Fruit fly (Drosophila melanogaster) whole organism, wandering third instar larva: ENCODE results near the gene Ir75d.

Source experiments
- Abd-B ChIP-seq: fragments of >200 bp; optimal IDR thresholded peaks from 2 replicates; lab custom pipeline; 2017; ENCODE audit warnings: missing biosample characterization, missing genetic modification characterization
- CG32264 ChIP-seq: fragments of 200-800 bp; sonication (Bioruptor generic); optimal IDR thresholded peaks from 2 replicates; lab custom pipeline; 2016; ENCODE audit warnings: missing biosample characterization, missing genetic modification characterization
- CG9705 ChIP-seq: fragments of 200-800 bp; sonication (Bioruptor generic); optimal IDR thresholded peaks from 2 replicates; lab custom pipeline; 2018; ENCODE audit warnings: missing biosample characterization, mild to moderate bottlenecking, missing genetic modification characterization
- CrebA ChIP-seq: fragments of 200-800 bp; sonication (Bioruptor generic); optimal IDR thresholded peaks from 2 replicates; lab custom pipeline; 2016; ENCODE audit warnings: missing biosample characterization, mild to moderate bottlenecking, missing genetic modification characterization, borderline replicate concordance
- Dfd ChIP-seq: fragments of >200 bp; optimal IDR thresholded peaks from 2 replicates; lab custom pipeline; 2017; ENCODE audit warnings: missing biosample characterization, missing genetic modification characterization
- Dif ChIP-seq: fragments of 200-275, 200-300 bp; sonication (Bioruptor generic); optimal IDR thresholded peaks from 2 replicates; lab custom pipeline; 2018; ENCODE audit warnings: missing biosample characterization, missing genetic modification characterization; ENCODE audit not compliant: partially characterized antibody
- GATAd ChIP-seq: sonication (Bioruptor generic); optimal IDR thresholded peaks from 2 replicates; lab custom pipeline; 2016; ENCODE audit warnings: missing biosample characterization, missing genetic modification characterization
- HLH106 ChIP-seq: fragments of 200-800 bp; optimal IDR thresholded peaks from 3 replicates; lab custom pipeline; 2019; ENCODE audit warnings: missing biosample characterization, mild to moderate bottlenecking, missing genetic modification characterization, moderate library complexity
- Hnf4 ChIP-seq: fragments of 200-800 bp; sonication (Bioruptor generic); optimal IDR thresholded peaks from 2 replicates; lab custom pipeline; 2016; ENCODE audit warnings: missing biosample characterization, mild to moderate bottlenecking, missing genetic modification characterization
- Hr78 ChIP-seq: fragments of >200 bp; optimal IDR thresholded peaks from 2 replicates; lab custom pipeline; 2017; ENCODE audit warnings: missing biosample characterization, missing genetic modification characterization
- Hr83 ChIP-seq: fragments of 200-300 bp; sonication (Bioruptor generic); optimal IDR thresholded peaks from 2 replicates; lab custom pipeline; 2016; ENCODE audit warnings: missing biosample characterization, mild to moderate bottlenecking, missing genetic modification characterization, moderate library complexity; ENCODE audit not compliant: poor library complexity, severe bottlenecking
- Jra ChIP-seq: sonication (Bioruptor generic); optimal IDR thresholded peaks from 2 replicates; lab custom pipeline; 2016; ENCODE audit warnings: missing biosample characterization, missing genetic modification characterization
- Mio ChIP-seq: sonication (Bioruptor generic); optimal IDR thresholded peaks from 2 replicates; lab custom pipeline; 2016; ENCODE audit warnings: missing biosample characterization, missing genetic modification characterization
- Myc ChIP-seq: fragments of >200 bp; optimal IDR thresholded peaks from 2 replicates; lab custom pipeline; 2017
- N ChIP-seq: fragments of >200 bp; optimal IDR thresholded peaks from 2 replicates; lab custom pipeline; 2018; ENCODE audit warnings: missing biosample characterization, missing external identifiers, missing genetic modification characterization
- OdsH ChIP-seq: fragments of 200-800 bp; sonication (Bioruptor generic); optimal IDR thresholded peaks from 2 replicates; lab custom pipeline; 2016; ENCODE audit warnings: missing biosample characterization, mild to moderate bottlenecking, missing genetic modification characterization
- Rel ChIP-seq, 2 experiments: fragments of 200-800 bp; sonication (Bioruptor generic) in 1 of 2; optimal IDR thresholded peaks; 2 replicates in 1 of 2; 3 replicates in 1 of 2; lab custom pipeline; 2016 to 2019; ENCODE audit warnings: mild to moderate bottlenecking in 2 of 2, missing biosample characterization in 2 of 2, missing genetic modification characterization in 2 of 2, moderate library complexity in 1 of 2
- Sp1 ChIP-seq: fragments of 200-800 bp; sonication (Bioruptor generic); optimal IDR thresholded peaks from 3 replicates; lab custom pipeline; 2019; ENCODE audit warnings: missing biosample characterization, mild to moderate bottlenecking, missing genetic modification characterization, moderate library complexity
- Vsx2 ChIP-seq: fragments of 200-300, 225-300 bp; sonication (Bioruptor generic); optimal IDR thresholded peaks from 2 replicates; lab custom pipeline; 2018; ENCODE audit warnings: missing biosample characterization, missing genetic modification characterization; ENCODE audit not compliant: partially characterized antibody
- br ChIP-seq: fragments of 200-800 bp; sonication (Bioruptor generic); optimal IDR thresholded peaks from 2 replicates; lab custom pipeline; 2016; ENCODE audit warnings: missing biosample characterization, missing genetic modification characterization
- brk ChIP-seq: fragments of 200-800 bp; sonication (Bioruptor generic); optimal IDR thresholded peaks from 2 replicates; lab custom pipeline; 2016; ENCODE audit warnings: missing biosample characterization, mild to moderate bottlenecking, missing genetic modification characterization
- dl ChIP-seq, 2 experiments: fragments of 175-275, 200-275 bp in 1 of 2; fragments of 200-275 bp in 1 of 2; sonication (Bioruptor generic); optimal IDR thresholded peaks; lab custom pipeline; 2018; ENCODE audit warnings: mild to moderate bottlenecking in 2 of 2, missing biosample characterization in 2 of 2, missing genetic modification characterization in 2 of 2, moderate library complexity in 2 of 2; ENCODE audit not compliant: partially characterized antibody in 2 of 2, insufficient read depth in 1 of 2
- dmrt93B ChIP-seq: fragments of 200-800 bp; sonication (Bioruptor generic); optimal IDR thresholded peaks from 2 replicates; lab custom pipeline; 2018; ENCODE audit warnings: missing biosample characterization, mild to moderate bottlenecking, missing genetic modification characterization
- dsf ChIP-seq: sonication (Bioruptor generic); optimal IDR thresholded peaks from 2 replicates; lab custom pipeline; 2016; ENCODE audit warnings: missing biosample characterization, missing genetic modification characterization, borderline replicate concordance
- ey ChIP-seq: fragments of 200-800 bp; sonication (Bioruptor generic); optimal IDR thresholded peaks from 2 replicates; lab custom pipeline; 2016; ENCODE audit warnings: missing biosample characterization, missing genetic modification characterization
- foxo ChIP-seq, 2 experiments: fragments of 200-800 bp; sonication (Bioruptor generic); optimal IDR thresholded peaks; 2 replicates in 1 of 2; 3 replicates in 1 of 2; lab custom pipeline; 2016 to 2017; ENCODE audit warnings: missing biosample characterization in 2 of 2, missing genetic modification characterization in 2 of 2
- fru ChIP-seq: fragments of 200-800 bp; sonication (Bioruptor generic); optimal IDR thresholded peaks from 3 replicates; lab custom pipeline; 2016; ENCODE audit warnings: missing biosample characterization, mild to moderate bottlenecking, missing genetic modification characterization
- h ChIP-seq: fragments of 200-800 bp; sonication (Bioruptor generic); optimal IDR thresholded peaks from 3 replicates; lab custom pipeline; 2016; ENCODE audit warnings: missing biosample characterization, mild to moderate bottlenecking, missing genetic modification characterization
- jim ChIP-seq: fragments of 175-275, 200-325 bp; sonication (Bioruptor generic); optimal IDR thresholded peaks from 2 replicates; lab custom pipeline; 2016; ENCODE audit warnings: missing biosample characterization, mild to moderate bottlenecking, missing genetic modification characterization
- lola ChIP-seq: fragments of >200 bp; optimal IDR thresholded peaks from 2 replicates; lab custom pipeline; 2017; ENCODE audit warnings: missing biosample characterization, missing genetic modification characterization
- pan ChIP-seq: fragments of >200 bp; optimal IDR thresholded peaks from 2 replicates; lab custom pipeline; 2017
- psq ChIP-seq: fragments of 200-800 bp; sonication (Bioruptor generic); optimal IDR thresholded peaks from 3 replicates; lab custom pipeline; 2017; ENCODE audit warnings: missing biosample characterization, mild to moderate bottlenecking, missing genetic modification characterization, moderate library complexity
- rgr ChIP-seq: fragments of 200-800 bp; sonication (Bioruptor generic); optimal IDR thresholded peaks from 3 replicates; lab custom pipeline; 2016; ENCODE audit warnings: missing biosample characterization, mild to moderate bottlenecking, missing genetic modification characterization
- sage ChIP-seq: fragments of 200-800 bp; sonication (Bioruptor generic); optimal IDR thresholded peaks from 2 replicates; lab custom pipeline; 2016; ENCODE audit warnings: missing biosample characterization, mild to moderate bottlenecking, missing genetic modification characterization
- sv ChIP-seq: fragments of 200-800 bp; sonication (Bioruptor generic); optimal IDR thresholded peaks from 3 replicates; lab custom pipeline; 2016; ENCODE audit warnings: missing biosample characterization, missing genetic modification characterization
- tai ChIP-seq: sonication (Bioruptor generic); optimal IDR thresholded peaks from 2 replicates; lab custom pipeline; 2016; ENCODE audit warnings: missing biosample characterization, missing genetic modification characterization
- usp ChIP-seq: fragments of >200 bp; optimal IDR thresholded peaks from 2 replicates; lab custom pipeline; 2017; ENCODE audit warnings: missing biosample characterization, missing genetic modification characterization
- woc ChIP-seq: sonication (Bioruptor generic); optimal IDR thresholded peaks from 2 replicates; lab custom pipeline; 2016; ENCODE audit warnings: missing biosample characterization, mild to moderate bottlenecking, missing genetic modification characterization

Ir75d gene

DNA sequence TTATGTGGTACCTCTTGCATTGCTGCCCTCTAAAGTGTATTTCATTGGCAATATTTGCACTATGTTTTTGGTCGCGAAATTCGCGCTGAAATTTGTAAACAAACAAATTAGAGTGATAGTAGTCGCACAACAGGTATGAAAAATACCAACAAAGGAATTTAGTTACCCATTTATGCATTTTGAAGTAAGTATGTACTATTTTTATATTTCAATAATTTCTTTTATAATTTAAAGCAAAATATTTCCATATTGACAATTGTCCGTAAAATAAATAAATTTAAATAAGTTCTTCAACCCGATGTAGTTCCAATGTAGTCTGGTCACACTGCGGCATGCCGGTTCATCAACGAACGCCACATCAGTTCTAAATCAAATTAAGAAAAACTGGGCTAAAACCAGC lies 38.5 kb downstream of the Ir75d start, which contains the start of the genes Rad9 and Uggt:
Gene Rad9, minus strand, starts transcription at position 114 of the 400 bp plus-strand sequence.
Gene Uggt, plus strand, starts transcription at position 308 of the 400 bp plus-strand sequence.
- TF ChIP-seq CG32264 (no peak), psq (GFP tag; lab: Kevin White, UChicago) (peak; percentile 20), Sp1 (GFP tag; lab: Kevin White, UChicago) (no peak), foxo (GFP tag; optimal IDR thresholded peaks at IDR 0.05; lab: Kevin White, UChicago) (no peak)
- TF ChIP-seq, all 38 proteins: peak for 1

DNA sequence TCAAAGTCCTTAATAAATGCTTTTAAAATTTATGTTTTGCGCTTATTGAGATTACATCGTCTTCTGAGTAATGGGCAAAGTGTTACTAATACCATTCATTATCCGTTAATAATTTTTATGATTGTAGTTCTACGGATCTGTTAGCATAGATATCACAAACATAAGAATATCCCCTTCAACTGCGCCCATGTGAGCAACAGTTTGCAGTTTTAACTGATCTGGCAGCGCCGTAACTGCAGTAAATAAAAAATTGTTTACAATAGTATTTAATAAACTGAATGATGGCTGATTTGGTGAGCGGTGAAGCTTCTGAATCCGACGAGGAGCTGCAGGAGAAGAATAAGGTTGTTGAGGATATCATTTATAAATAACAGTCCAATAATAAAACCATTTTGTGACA lies 41.0 kb downstream of the Ir75d start, which contains the start of gene Blos3:
Gene Blos3, plus strand, starts transcription at position 198 of the 400 bp plus-strand sequence.
- TF ChIP-seq Hr83 (peak; percentile 54), pan (lab: Kevin White, UChicago) (no peak), ey (peak; percentile 61), Jra (GFP tag; lab: Kevin White, UChicago) (peak; percentile 54), Abd-B (GFP tag; lab: Kevin White, UChicago) (no peak), Hr78 (GFP tag; lab: Kevin White, UChicago) (no peak), CG9705 (GFP tag; lab: Kevin White, UChicago) (peak; percentile 52), psq (GFP tag; lab: Kevin White, UChicago) (peak; percentile 44), rgr (GFP tag; lab: Kevin White, UChicago) (peak; percentile 55), HLH106 (peak; percentile 46), h (peak; percentile 71), foxo (GFP tag; optimal IDR thresholded peaks at IDR 0.05; lab: Kevin White, UChicago) (peak in 1 of 2 experiments; percentile 83), OdsH (peak; percentile 50)

DNA sequence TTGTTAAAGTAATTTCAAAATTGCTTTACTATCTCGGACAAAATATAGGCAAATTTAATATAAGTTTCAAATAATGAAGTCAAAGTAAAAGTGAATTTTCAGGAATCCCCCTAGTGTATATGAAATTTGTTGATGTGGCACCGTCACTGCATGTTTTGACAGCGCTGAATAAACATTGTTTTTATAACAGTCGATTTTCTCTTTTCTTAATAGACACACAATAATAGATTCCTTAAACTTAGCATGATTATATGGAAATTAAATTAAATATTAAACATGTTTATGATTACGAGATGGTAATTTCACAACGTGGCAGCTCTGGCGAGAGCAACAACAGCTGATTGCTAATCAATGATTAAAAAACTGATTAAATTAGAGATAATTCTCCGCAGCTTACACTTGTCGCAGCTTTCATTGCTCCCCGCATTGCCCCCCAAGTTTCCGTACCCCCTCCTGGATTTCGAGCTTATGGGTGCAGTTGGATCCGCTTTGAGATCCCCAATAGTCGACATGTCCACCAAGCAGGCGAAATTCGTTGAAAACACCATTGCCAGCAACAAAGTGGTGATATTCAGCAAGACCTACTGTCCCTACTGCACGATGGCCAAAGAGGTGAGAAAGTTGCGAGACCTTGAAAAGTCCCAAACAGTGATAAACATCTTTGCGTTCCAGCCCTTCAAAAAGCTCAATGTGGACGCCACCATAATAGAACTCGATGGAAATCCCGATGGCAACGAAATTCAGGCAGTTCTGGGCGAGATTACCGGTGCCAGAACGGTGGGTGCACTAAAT lies 41.8 kb downstream of the Ir75d start, which contains the start of gene Grx1:
Gene Grx1, plus strand, starts transcription at position 196 of the 792 bp plus-strand sequence.
- TF ChIP-seq Hr83 (no peak), fru (peak; percentile 49), brk (GFP tag; lab: Kevin White, UChicago) (peak; percentile 79), sage (GFP tag; lab: Kevin White, UChicago) (no peak), dmrt93B (GFP tag; lab: Kevin White, UChicago) (no peak), Mio (GFP tag; lab: Kevin White, UChicago) (no peak), psq (GFP tag; lab: Kevin White, UChicago) (peak; percentile 27), Dif (GFP tag; lab: Kevin White, UChicago) (no peak), foxo (GFP tag; optimal IDR thresholded peaks at IDR 0.05; lab: Kevin White, UChicago) (peak in 1 of 2 experiments; percentile 75), CrebA (no peak), Abd-B (GFP tag; lab: Kevin White, UChicago) (no peak), ey (peak; percentile 46), dl (GFP tag; optimal IDR thresholded peaks at IDR 0.05; lab: Kevin White, UChicago; ENCODE audit: insufficient read depth in 1 of 2, partially characterized antibody in 2 of 2) (no peak), h (peak; percentile 60), Hnf4 (GFP tag; lab: Kevin White, UChicago) (peak; percentile 66), Jra (GFP tag; lab: Kevin White, UChicago) (peak; percentile 63), Myc (lab: Kevin White, UChicago) (no peak), dsf (GFP tag; lab: Kevin White, UChicago) (peak; percentile 39), tai (GFP tag; lab: Kevin White, UChicago) (no peak), Vsx2 (GFP tag; lab: Kevin White, UChicago) (no peak), CG32264 (peak; percentile 35), Sp1 (GFP tag; lab: Kevin White, UChicago) (peak; percentile 43), Hr78 (GFP tag; lab: Kevin White, UChicago) (no peak), CG9705 (GFP tag; lab: Kevin White, UChicago) (peak; percentile 24), jim (GFP tag; lab: Kevin White, UChicago) (no peak), sv (GFP tag; lab: Kevin White, UChicago) (peak; percentile 68), N (GFP tag; lab: Kevin White, UChicago) (no peak), HLH106 (peak; percentile 56), lola (no peak), usp (no peak), GATAd (GFP tag; lab: Kevin White, UChicago) (peak; percentile 58), pan (lab: Kevin White, UChicago) (no peak), rgr (GFP tag; lab: Kevin White, UChicago) (peak; percentile 63), woc (GFP tag; lab: Kevin White, UChicago) (no peak), OdsH (peak; percentile 55), Rel (GFP tag; optimal IDR thresholded peaks at IDR 0.05; lab: Kevin White, UChicago) (no peak), Rel (tag; optimal IDR thresholded peaks at IDR 0.05; lab: Kevin White, UChicago) (peak; percentile 91), Dfd (GFP tag; lab: Kevin White, UChicago) (no peak), br (peak; percentile 25)
